Fruit fly (Drosophila melanogaster) S2 (cell line): ENCODE results near the gene CG6933.

Source experiments
- CG8478 ChIP-seq: fragments of >200 bp; optimal IDR thresholded peaks from 2 replicates; lab custom pipeline; 2018
- CTCF ChIP-seq, 2 experiments: fragments of >200 bp; optimal IDR thresholded peaks; 2 replicates each; lab custom pipeline; 2018

CG6933 gene

dm6 chr3L:20220374-20220773, at the start of gene CG6933:
TSS of gene CG6933 (minus strand) at chr3L:20220420.
- no peak for TF ChIP-seq CTCF (optimal IDR thresholded peaks at IDR 0.05; lab: Kevin White, UChicago)
- no peak for TF ChIP-seq CG8478 (lab: Kevin White, UChicago)

- no peak for TF ChIP-seq CTCF (optimal IDR thresholded peaks at IDR 0.05; lab: Kevin White, UChicago)
Observed at dm6 chr3L:20265514-20265913, 45.3 kb upstream of the CG6933 start, which contains the start of gene CG32228. TSS of gene CG32228 (plus strand) at chr3L:20265814.

dm6 chr3L:20247513-20248173, 27.4 kb upstream of the CG6933 start, which contains the start of gene rdgC:
TSS of gene rdgC (plus strand) at chr3L:20248080.
- TF ChIP-seq CG8478 (lab: Kevin White, UChicago) (no peak), CTCF (optimal IDR thresholded peaks at IDR 0.05; lab: Kevin White, UChicago) (no peak)

dm6 chr3L:20241987-20242982, 22.1 kb upstream of the CG6933 start:
- TF ChIP-seq CG8478 (lab: Kevin White, UChicago) (no peak), CTCF (optimal IDR thresholded peaks at IDR 0.05; lab: Kevin White, UChicago) (no peak)

- no peak for TF ChIP-seq CTCF (optimal IDR thresholded peaks at IDR 0.05; lab: Kevin White, UChicago)
- no peak for TF ChIP-seq CG8478 (lab: Kevin White, UChicago)
Observed at dm6 chr3L:20241163-20241970, 21.1 kb upstream of the CG6933 start, which contains the start of the genes CG6951 and CG17233. TSS of gene CG6951 (plus strand) at chr3L:20241267. TSS of gene CG17233 (minus strand) at chr3L:20241903.

- TF ChIP-seq CG8478 (lab: Kevin White, UChicago) (no peak), CTCF (optimal IDR thresholded peaks at IDR 0.05; lab: Kevin White, UChicago) (no peak)
Observed at dm6 chr3L:20240753-20241152, 20.5 kb upstream of the CG6933 start, which contains the start of gene Clc. TSS of gene Clc (plus strand) at chr3L:20241053.

dm6 chr3L:20237167-20237566, 16.9 kb upstream of the CG6933 start:
- TF ChIP-seq CTCF (optimal IDR thresholded peaks at IDR 0.05; lab: Kevin White, UChicago): no peak
- TF ChIP-seq CG8478 (lab: Kevin White, UChicago): no peak

- no peak for TF ChIP-seq CG8478 (lab: Kevin White, UChicago)
- TF ChIP-seq CTCF (optimal IDR thresholded peaks at IDR 0.05; lab: Kevin White, UChicago): no peak
Observed at dm6 chr3L:20231369-20231768, 11.1 kb upstream of the CG6933 start, which contains the start of gene CG13813. TSS of gene CG13813 (plus strand) at chr3L:20231669.

dm6 chr3L:20230178-20230775, 10.1 kb upstream of the CG6933 start:
- no peak for TF ChIP-seq CTCF (optimal IDR thresholded peaks at IDR 0.05; lab: Kevin White, UChicago)
- no peak for TF ChIP-seq CG8478 (lab: Kevin White, UChicago)

- TF ChIP-seq CTCF (optimal IDR thresholded peaks at IDR 0.05; lab: Kevin White, UChicago) (no peak), CG8478 (lab: Kevin White, UChicago) (no peak)
Observed at dm6 chr3L:20226153-20226552, 5.9 kb upstream of the CG6933 start.

dm6 chr3L:20223398-20223951, 3.3 kb upstream of the CG6933 start, which contains the start of gene CG17147:
TSS of gene CG17147 (plus strand) at chr3L:20223932.
- TF ChIP-seq CG8478 (lab: Kevin White, UChicago) (no peak), CTCF (optimal IDR thresholded peaks at IDR 0.05; lab: Kevin White, UChicago) (no peak)

dm6 chr3L:20222617-20223016, 2.4 kb upstream of the CG6933 start:
- TF ChIP-seq CG8478 (lab: Kevin White, UChicago) (no peak), CTCF (optimal IDR thresholded peaks at IDR 0.05; lab: Kevin White, UChicago) (no peak)

- TF ChIP-seq CG8478 (lab: Kevin White, UChicago): no peak
- no peak for TF ChIP-seq CTCF (optimal IDR thresholded peaks at IDR 0.05; lab: Kevin White, UChicago)
Observed at dm6 chr3L:20221412-20221864, 1.2 kb upstream of the CG6933 start, which contains the start of gene CG17145. TSS of gene CG17145 (plus strand) at chr3L:20221814.
